Worm (Caenorhabditis elegans): ENCODE measurements around the gene C33C12.4.

The C33C12.4 gene

ce11 chrII:2140817-2141216 lies 25.5 kb downstream of the C33C12.4 start, which contains the start of gene C40A11.3:
TSS of gene C40A11.3 (plus strand) at chrII:2141117.
- TF ChIP-seq hlh-17 (GFP tag; optimal IDR thresholded peaks at IDR 0.05; ENCODE audit: borderline replicate concordance) (no peak), lin-39 (tag; optimal IDR thresholded peaks at IDR 0.05) (no peak), fkh-4 (tag; optimal IDR thresholded peaks at IDR 0.05; ENCODE audit: borderline replicate concordance) (no peak), C04F5.9 (tag; optimal IDR thresholded peaks at IDR 0.05) (no peak), aly-2 (tag; optimal IDR thresholded peaks at IDR 0.05) (no peak), nhr-11 (tag; optimal IDR thresholded peaks at IDR 0.05) (no peak), hpl-2 (GFP tag; optimal IDR thresholded peaks at IDR 0.05) (no peak), lin-14 (GFP tag; optimal IDR thresholded peaks at IDR 0.05) (no peak), fkh-8 (tag; optimal IDR thresholded peaks at IDR 0.05) (no peak), skn-1 (tag; optimal IDR thresholded peaks at IDR 0.05) (no peak), jun-1 (tag; optimal IDR thresholded peaks at IDR 0.05) (no peak), aha-1 (tag; optimal IDR thresholded peaks at IDR 0.05) (no peak), ztf-11 (tag; optimal IDR thresholded peaks at IDR 0.05) (no peak), swsn-7 (tag; optimal IDR thresholded peaks at IDR 0.05) (no peak), pag-3 (tag; optimal IDR thresholded peaks at IDR 0.05; ENCODE audit: borderline replicate concordance, insufficient read depth) (no peak), vab-15 (tag; optimal IDR thresholded peaks at IDR 0.05) (no peak)

DNA sequence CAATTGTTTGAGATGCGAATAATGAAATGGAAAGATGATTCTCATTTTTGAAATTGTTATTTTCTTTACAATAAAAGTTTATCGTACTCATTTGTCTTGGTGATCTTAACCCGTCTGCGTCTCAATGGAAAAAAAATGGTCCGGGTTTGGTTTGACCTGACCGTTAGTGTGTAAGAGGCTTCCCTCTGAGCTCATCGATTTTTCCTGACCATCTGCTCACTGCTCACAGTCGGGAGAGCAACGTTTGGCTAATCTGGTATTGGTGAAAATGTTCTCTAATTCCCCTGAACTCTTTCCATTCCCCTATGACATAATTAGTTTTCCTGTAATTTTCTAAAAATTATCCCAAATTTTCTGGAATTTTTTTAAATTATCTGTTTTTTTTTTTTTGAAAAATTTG lies 27.4 kb downstream of the C33C12.4 start:
- no peak for TF ChIP-seq rnt-1 (tag; optimal IDR thresholded peaks at IDR 0.05)
- TF ChIP-seq ceh-82 (tag; optimal IDR thresholded peaks at IDR 0.05), result no peak
- no peak for TF ChIP-seq grh-1 (GFP tag; IDR thresholded peaks at IDR 0.05)
- no peak for TF ChIP-seq snu-23 (GFP tag; optimal IDR thresholded peaks at IDR 0.05)
- TF ChIP-seq ama-1 (optimal IDR thresholded peaks at IDR 0.05), result no peak
- no peak for TF ChIP-seq ceh-63 (GFP tag; optimal IDR thresholded peaks at IDR 0.05)
- no peak for TF ChIP-seq aly-2 (tag; optimal IDR thresholded peaks at IDR 0.05)
- TF ChIP-seq lsy-2 (tag; optimal IDR thresholded peaks at IDR 0.05), result no peak
- no peak for TF ChIP-seq mep-1 (tag; optimal IDR thresholded peaks at IDR 0.05)
- TF ChIP-seq ztf-4 (tag; optimal IDR thresholded peaks at IDR 0.05), result no peak
- no peak for TF ChIP-seq fos-1 (tag; optimal IDR thresholded peaks at IDR 0.05)
- TF ChIP-seq nhr-237 (tag; optimal IDR thresholded peaks at IDR 0.05), result no peak
- no peak for TF ChIP-seq lin-13 (GFP tag; optimal IDR thresholded peaks at IDR 0.05)
- TF ChIP-seq aha-1 (tag; optimal IDR thresholded peaks at IDR 0.05), result no peak
- no peak for TF ChIP-seq hpl-2 (GFP tag; optimal IDR thresholded peaks at IDR 0.05)
- TF ChIP-seq nhr-20 (tag; optimal IDR thresholded peaks at IDR 0.05), result no peak
- no peak for TF ChIP-seq snpc-4 (tag; optimal IDR thresholded peaks at IDR 0.05)

- TF ChIP-seq hlh-4 (tag; optimal IDR thresholded peaks at IDR 0.05) (no peak), efl-1 (optimal IDR thresholded peaks at IDR 0.05) (no peak), efl-1 (GFP tag; optimal IDR thresholded peaks at IDR 0.05 in 1 of 2) (peak in 1 of 2 experiments; percentile 79)
Observed at ce11 chrII:2137235-2137634, 29.0 kb downstream of the C33C12.4 start, which contains the start of gene C40A11.4. TSS of gene C40A11.4 (plus strand) at chrII:2137422.

DNA sequence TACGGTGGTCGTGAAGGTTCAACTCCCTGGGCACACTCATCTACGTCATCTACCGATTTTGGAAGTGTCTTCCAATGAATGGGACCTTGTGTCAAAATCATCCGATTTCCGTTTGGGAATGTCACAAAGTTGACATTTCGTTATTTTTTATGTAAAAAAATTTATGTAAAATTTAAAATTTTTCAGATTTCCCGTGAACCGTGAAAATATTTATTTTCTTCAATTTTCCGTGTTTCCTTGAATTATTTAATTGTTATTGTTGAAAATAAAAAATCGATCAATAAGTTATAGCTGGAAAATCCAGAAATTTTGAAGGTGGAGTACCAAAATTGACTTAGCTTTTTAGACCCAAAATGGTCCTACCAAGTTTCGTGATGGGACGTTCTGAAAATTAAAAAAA lies 30.7 kb downstream of the C33C12.4 start, which contains the start of gene hpo-7:
hpo-7 (minus strand) TSS at position 101 of the 400 bp plus-strand sequence.
- TF ChIP-seq blmp-1 (tag; optimal IDR thresholded peaks at IDR 0.05), result no peak
- TF ChIP-seq nhr-28 (tag; optimal IDR thresholded peaks at IDR 0.05), result no peak

- no peak for TF ChIP-seq nhr-19 (GFP tag; conservative IDR thresholded peaks at IDR 0.05)
Observed at ce11 chrII:2130770-2131169, 35.5 kb downstream of the C33C12.4 start, which contains the start of gene sdz-28. TSS of gene sdz-28 (plus strand) at chrII:2131070.
